Fruit fly (Drosophila melanogaster): ENCODE data around the gene CG14322.
A peak's percentile ranks its signal among the peaks of the same experiment; 100 is the strongest.

CG14322 gene

DNA sequence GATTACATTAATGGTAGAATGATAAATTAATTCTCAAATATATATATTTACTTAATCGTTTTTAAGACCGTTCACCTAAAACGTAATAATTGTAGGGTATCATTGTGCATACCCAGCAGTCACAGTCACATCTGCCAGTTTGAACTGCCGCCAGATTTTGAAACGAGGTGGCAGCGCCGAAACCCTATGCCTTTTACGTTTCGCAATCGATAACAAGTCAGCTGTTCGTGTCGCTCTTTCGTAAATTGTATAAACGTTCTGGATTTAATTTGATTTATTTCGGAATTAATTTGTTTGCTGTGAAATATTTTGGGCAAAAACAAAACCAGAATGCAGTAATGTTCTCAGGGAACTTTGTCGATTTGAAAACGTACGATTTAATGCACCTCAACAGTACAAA, at the start of gene CG14322 (continued):
- TF ChIP-seq vvl (GFP tag; IDR thresholded peaks at IDR 0.05) (peak; percentile 45), CG12769 (tag; optimal IDR thresholded peaks at IDR 0.05) (peak; percentile 4), Med (GFP tag) (peak; percentile 81), CG3847 (GFP tag; IDR thresholded peaks at IDR 0.05) (peak; percentile 48), HLH4C (GFP tag; IDR thresholded peaks at IDR 0.05; ENCODE audit: partially characterized antibody) (0 out of 3 replicates have a peak, but pooled peaks have one; percentile 21), Ets65A (GFP tag) (peak; percentile 27), row (GFP tag; IDR thresholded peaks at IDR 0.05) (peak; percentile 76), trem (tag; optimal IDR thresholded peaks at IDR 0.05) (peak; percentile 97), sna (GFP tag; IDR thresholded peaks at IDR 0.05; ENCODE audit: partially characterized antibody) (peak; percentile 52; the same call in 1 of the 2 replicates)

- no peak for TF ChIP-seq dpn (GFP tag; optimal IDR thresholded peaks at IDR 0.05)
- TF ChIP-seq lmd (GFP tag; IDR thresholded peaks at IDR 0.05) = peak; percentile 6; the same call in 1 of the 2 replicates
- TF ChIP-seq Mad (GFP tag; optimal IDR thresholded peaks at IDR 0.05) = no peak
- peak; percentile 79 for TF ChIP-seq Nf-YC (tag; optimal IDR thresholded peaks at IDR 0.05)
- no peak for TF ChIP-seq sima (GFP tag; optimal IDR thresholded peaks at IDR 0.05)
- TF ChIP-seq Nf-YB (GFP tag; optimal IDR thresholded peaks at IDR 0.05) = peak; percentile 83
- TF ChIP-seq hb (GFP tag; IDR thresholded peaks at IDR 0.05; ENCODE audit: partially characterized antibody) = 0 out of 3 replicates have a peak, but pooled peaks have one; percentile 40
- 0 out of 3 replicates have a peak, but pooled peaks have one; percentile 27 for TF ChIP-seq z (GFP tag; IDR thresholded peaks at IDR 0.05)
- TF ChIP-seq zf30C (GFP tag; optimal IDR thresholded peaks at IDR 0.05) = no peak
Observed at dm6 chr3R:17599695-17600094, 47.8 kb upstream of the CG14322 start.

- no peak for TF ChIP-seq Dad (GFP tag; optimal IDR thresholded peaks at IDR 0.05)
- TF ChIP-seq HHEX (GFP tag; optimal IDR thresholded peaks at IDR 0.05) = no peak
- TF ChIP-seq klu (GFP tag; IDR thresholded peaks at IDR 0.05) = no peak
- no peak for TF ChIP-seq MTF-1 (GFP tag; optimal IDR thresholded peaks at IDR 0.05; ENCODE audit: borderline replicate concordance)
- no peak for TF ChIP-seq CG11398 (GFP tag; optimal IDR thresholded peaks at IDR 0.05)
- TF ChIP-seq Nf-YC (tag; optimal IDR thresholded peaks at IDR 0.05) = peak; percentile 53
- TF ChIP-seq Atf6 (GFP tag; IDR thresholded peaks at IDR 0.05) = no peak
- TF ChIP-seq ase (GFP tag; IDR thresholded peaks at IDR 0.05) = no peak
- no peak for TF ChIP-seq crol (GFP tag; IDR thresholded peaks at IDR 0.05)
- TF ChIP-seq hth (optimal IDR thresholded peaks at IDR 0.05) = no peak
- no peak for TF ChIP-seq ttk (GFP tag; IDR thresholded peaks at IDR 0.05)
- no peak for TF ChIP-seq hbn (GFP tag; IDR thresholded peaks at IDR 0.05; ENCODE audit: partially characterized antibody)
- TF ChIP-seq CG3726 (GFP tag; IDR thresholded peaks at IDR 0.05) = no peak
- no peak for TF ChIP-seq CG11247 (GFP tag; IDR thresholded peaks at IDR 0.05)
- peak; percentile 72 for TF ChIP-seq Nf-YB (GFP tag; optimal IDR thresholded peaks at IDR 0.05)
- TF ChIP-seq CG10979 (tag; optimal IDR thresholded peaks at IDR 0.05) = no peak
- TF ChIP-seq Med (GFP tag) = peak; percentile 36
Observed at dm6 chr3R:17601866-17602265, 45.6 kb upstream of the CG14322 start.

- TF ChIP-seq D (optimal IDR thresholded peaks at IDR 0.05) (peak; percentile 95), D (GFP tag; optimal IDR thresholded peaks at IDR 0.05) (no peak), amos (GFP tag; IDR thresholded peaks at IDR 0.05; ENCODE audit: partially characterized antibody) (no peak), CG9817 (tag; optimal IDR thresholded peaks at IDR 0.05) (no peak), knrl (GFP tag; IDR thresholded peaks at IDR 0.05; ENCODE audit: partially characterized antibody) (no peak), CG13424 (tag; optimal IDR thresholded peaks at IDR 0.05) (no peak), Opbp (GFP tag; IDR thresholded peaks at IDR 0.05; ENCODE audit: partially characterized antibody) (0 out of 3 replicates have a peak, but pooled peaks have one; percentile 9), CG18599 (GFP tag; optimal IDR thresholded peaks at IDR 0.05) (no peak), gfzf (GFP tag; optimal IDR thresholded peaks at IDR 0.05) (no peak), CG4360 (GFP tag; IDR thresholded peaks at IDR 0.05) (no peak), CG9797 (GFP tag; optimal IDR thresholded peaks at IDR 0.05) (no peak), pum (GFP tag; optimal IDR thresholded peaks at IDR 0.05) (no peak), CG32767 (GFP tag; IDR thresholded peaks at IDR 0.05) (no peak), Ets65A (GFP tag) (peak; percentile 18), prd (optimal IDR thresholded peaks at IDR 0.05) (no peak), prd (GFP tag; IDR thresholded peaks at IDR 0.05) (0 out of 3 replicates have a peak, but pooled peaks have one; percentile 9), CG10321 (GFP tag; IDR thresholded peaks at IDR 0.05) (no peak)
Observed at dm6 chr3R:17602974-17603373, 44.5 kb upstream of the CG14322 start.
